Worm (Caenorhabditis elegans): ENCODE measurements around the gene C27D8.2.
"Not testable (repeated sequence)": the region's sequence is repeated elsewhere in the genome, so short reads cannot be mapped to it uniquely, and the experiment has no call there.

The C27D8.2 gene

ce11 chrIV:12710996-12711395, at the start of gene C27D8.2:
TSS of gene C27D8.2 (plus strand) at chrIV:12711217.
- TF ChIP-seq fos-1 (tag; optimal IDR thresholded peaks at IDR 0.05) (peak; percentile 7), mdl-1 (tag; optimal IDR thresholded peaks at IDR 0.05) (peak in 1 of 2 experiments; percentile 45), lin-13 (GFP tag; optimal IDR thresholded peaks at IDR 0.05) (no peak), blmp-1 (tag; optimal IDR thresholded peaks at IDR 0.05; ENCODE audit: insufficient read depth) (peak; percentile 12), sma-9 (GFP tag; optimal IDR thresholded peaks at IDR 0.05) (peak; percentile 56), sma-9 (tag; optimal IDR thresholded peaks at IDR 0.05) (no peak), sem-4 (tag; optimal IDR thresholded peaks at IDR 0.05) (no peak), nhr-21 (tag; optimal IDR thresholded peaks at IDR 0.05) (peak; percentile 75)

ce11 chrIV:12674700-12675099, 36.3 kb upstream of the C27D8.2 start, which contains the start of gene T23B5.4:
TSS of gene T23B5.4 (plus strand) at chrIV:12675000.
- no peak for TF ChIP-seq alr-1 (tag; optimal IDR thresholded peaks at IDR 0.05)
- no peak for TF ChIP-seq ztf-4 (tag; optimal IDR thresholded peaks at IDR 0.05)
- no peak for TF ChIP-seq zag-1 (tag; optimal IDR thresholded peaks at IDR 0.05)
- no peak for TF ChIP-seq R02D3.7 (tag; optimal IDR thresholded peaks at IDR 0.05)
- no peak for TF ChIP-seq ZK546.5 (tag; optimal IDR thresholded peaks at IDR 0.05)
- TF ChIP-seq lin-11 (tag; optimal IDR thresholded peaks at IDR 0.05) = no peak
- no peak for TF ChIP-seq dmd-4 (tag; optimal IDR thresholded peaks at IDR 0.05)
- no peak for TF ChIP-seq elt-3 (tag; optimal IDR thresholded peaks at IDR 0.05)
- TF ChIP-seq ztf-1 (GFP tag; conservative IDR thresholded peaks at IDR 0.05) = no peak
- TF ChIP-seq nhr-12 (tag; optimal IDR thresholded peaks at IDR 0.05) = no peak
- TF ChIP-seq fos-1 (tag; optimal IDR thresholded peaks at IDR 0.05) = no peak
- TF ChIP-seq ztf-11 (tag; optimal IDR thresholded peaks at IDR 0.05) = no peak

- TF ChIP-seq ceh-16, ztf-11, snpc-4 (tag; optimal IDR thresholded peaks at IDR 0.05): not testable (repeated sequence)
These were observed 33.9 kb upstream of the C27D8.2 start, which contains the start of gene T23B5.6 for ce11 chrIV:12677137-12677536. TSS of gene T23B5.6 (minus strand) at chrIV:12677237.

- TF ChIP-seq C34F6.9 (tag; optimal IDR thresholded peaks at IDR 0.05) = peak; percentile 9
- TF ChIP-seq lsy-2 (tag; optimal IDR thresholded peaks at IDR 0.05) = peak in 1 of 2 experiments; percentile 5
- TF ChIP-seq peb-1 (tag; optimal IDR thresholded peaks at IDR 0.05) = no peak
- TF ChIP-seq ceh-82 (tag; optimal IDR thresholded peaks at IDR 0.05) = no peak
- no peak for TF ChIP-seq nhr-25 (tag; optimal IDR thresholded peaks at IDR 0.05)
- TF ChIP-seq blmp-1 (tag; optimal IDR thresholded peaks at IDR 0.05; ENCODE audit: insufficient read depth) = no peak
- TF ChIP-seq fos-1 (tag; optimal IDR thresholded peaks at IDR 0.05) = no peak
- no peak for TF ChIP-seq zag-1 (tag; optimal IDR thresholded peaks at IDR 0.05)
- TF ChIP-seq alr-1 (tag; optimal IDR thresholded peaks at IDR 0.05) = no peak
- TF ChIP-seq ztf-11 (tag; optimal IDR thresholded peaks at IDR 0.05) = no peak
- TF ChIP-seq nhr-237 (tag; optimal IDR thresholded peaks at IDR 0.05) = no peak
- peak; percentile 19 for TF ChIP-seq unc-55 (GFP tag; optimal IDR thresholded peaks at IDR 0.05)
- no peak for TF ChIP-seq mdl-1 (tag; optimal IDR thresholded peaks at IDR 0.05)
- TF ChIP-seq snpc-4 (tag; optimal IDR thresholded peaks at IDR 0.05) = no peak
- no peak for TF ChIP-seq unc-39 (tag; optimal IDR thresholded peaks at IDR 0.05)
- no peak for TF ChIP-seq skn-1 (tag; optimal IDR thresholded peaks at IDR 0.05)
- TF ChIP-seq gmeb-1 (tag; optimal IDR thresholded peaks at IDR 0.05) = peak; percentile 27
- TF ChIP-seq nhr-129 (tag; optimal IDR thresholded peaks at IDR 0.05) = no peak
- no peak for TF ChIP-seq crh-2 (tag; optimal IDR thresholded peaks at IDR 0.05)
- TF ChIP-seq nhr-12 (tag; optimal IDR thresholded peaks at IDR 0.05) = no peak
- no peak for TF ChIP-seq sma-3 (GFP tag; optimal IDR thresholded peaks at IDR 0.05)
- no peak for TF ChIP-seq ztf-1 (GFP tag; conservative IDR thresholded peaks at IDR 0.05)
These were observed 26.7 kb upstream of the C27D8.2 start, which contains the start of gene prmt-9 for ce11 chrIV:12684341-12684740. TSS of gene prmt-9 (minus strand) at chrIV:12684378.

- no peak for TF ChIP-seq Y55F3AM.14 (GFP tag; optimal IDR thresholded peaks at IDR 0.05)
- TF ChIP-seq ceh-82 (tag; optimal IDR thresholded peaks at IDR 0.05) = no peak
- no peak for TF ChIP-seq nhr-77 (tag; optimal IDR thresholded peaks at IDR 0.05)
- no peak for TF ChIP-seq C34F6.9 (tag; optimal IDR thresholded peaks at IDR 0.05)
- no peak for TF ChIP-seq nhr-12 (tag; optimal IDR thresholded peaks at IDR 0.05)
- TF ChIP-seq peb-1 (tag; optimal IDR thresholded peaks at IDR 0.05) = no peak
These were observed 26.0 kb upstream of the C27D8.2 start for ce11 chrIV:12684826-12685594.

Data from whole organism, L2 larva.